Worm (Caenorhabditis elegans): ENCODE data around the gene Y62H9A.4.

ce11 chrX:11913824-11914223 lies 33.9 kb downstream of the Y62H9A.4 start, which contains the start of gene Y62H9A.12:
- TF ChIP-seq nhr-10 (tag; optimal IDR thresholded peaks at IDR 0.05) (no peak), nhr-25 (tag; optimal IDR thresholded peaks at IDR 0.05) (no peak), fos-1 (tag; optimal IDR thresholded peaks at IDR 0.05) (no peak)
